Worm (Caenorhabditis elegans) whole organism, young adult: ENCODE data around the gene peli-1.
"Not testable (repeated sequence)": the region's sequence is repeated elsewhere in the genome, so short reads cannot be mapped to it uniquely, and the experiment has no call there.

ENCODE experiments used
- F39B2.1 ChIP-seq: fragments of 200-800 bp; sonication (Bioruptor generic); IDR thresholded peaks from 2 replicates; pipeline ENCODE4 v1.3.6; 2022; ENCODE audit warnings: missing genetic modification reagents, missing genetic modification characterization, missing compliant biosample characterization
- ZK185.1 ChIP-seq: sonication (generic microtip); optimal IDR thresholded peaks from 2 replicates; lab custom pipeline; 2016; ENCODE audit warnings: mild to moderate bottlenecking, missing genetic modification characterization, missing compliant biosample characterization; ENCODE audit not compliant: poor library complexity, severe bottlenecking
- ama-1 ChIP-seq, 3 experiments: fragments of 150-350 bp in 1 of 3; sonication (generic microtip) in 2 of 3; optimal IDR thresholded peaks; 2 replicates each; lab custom pipeline; 2014 to 2018; ENCODE audit warnings: missing biosample characterization in 2 of 3, missing genetic modification characterization in 2 of 3, missing genetic modification reagents in 2 of 3
- chd-7 ChIP-seq: sonication (generic microtip); optimal IDR thresholded peaks from 2 replicates; lab custom pipeline; 2016; ENCODE audit warnings: mild to moderate bottlenecking, missing genetic modification characterization, moderate library complexity, missing compliant biosample characterization
- gei-17 ChIP-seq: fragments of 200-800 bp; sonication (Bioruptor generic); optimal IDR thresholded peaks from 2 replicates; lab custom pipeline; 2018; ENCODE audit warnings: mild to moderate bottlenecking, missing genetic modification characterization, missing compliant biosample characterization
- hrde-1 ChIP-seq: sonication (generic microtip); optimal IDR thresholded peaks from 2 replicates; lab custom pipeline; 2016; ENCODE audit warnings: missing genetic modification characterization, mild to moderate bottlenecking, missing compliant biosample characterization, moderate library complexity, missing genotype, missing genetic modification reagents, borderline replicate concordance
- madf-8 ChIP-seq: fragments of 200-800 bp; sonication (Bioruptor generic); conservative IDR thresholded peaks from 2 replicates; pipeline ENCODE4 v1.3.6; 2022; ENCODE audit warnings: missing genetic modification reagents, missing genetic modification characterization, missing compliant biosample characterization
- nhr-90 ChIP-seq: sonication (generic microtip); optimal IDR thresholded peaks from 2 replicates; lab custom pipeline; 2016; ENCODE audit warnings: missing genotype, mild to moderate bottlenecking, missing genetic modification characterization, missing compliant biosample characterization
- pha-4 ChIP-seq: fragments of 150-350 bp; sonication (generic microtip); optimal IDR thresholded peaks from 2 replicates; lab custom pipeline; 2014; ENCODE audit warnings: missing biosample characterization, missing genetic modification reagents, missing genetic modification characterization
- snpc-4 ChIP-seq, 5 experiments: fragments of 150-350 bp in 1 of 5; sonication (generic microtip) in 4 of 5; optimal IDR thresholded peaks; 2 replicates each; lab custom pipeline; 2014 to 2018; ENCODE audit warnings: missing genetic modification characterization in 5 of 5, missing biosample characterization in 3 of 5, antibody characterized with exemption in 2 of 5, mild to moderate bottlenecking in 2 of 5, missing compliant biosample characterization in 2 of 5, missing genotype in 2 of 5, moderate library complexity in 2 of 5, missing genetic modification reagents in 1 of 5
- tbx-9 ChIP-seq: sonication (generic microtip); optimal IDR thresholded peaks from 2 replicates; lab custom pipeline; 2016; ENCODE audit warnings: borderline replicate concordance, missing genetic modification characterization, inconsistent platforms, missing compliant biosample characterization
- unc-62 ChIP-seq: fragments of 150-350 bp; optimal IDR thresholded peaks from 2 replicates; lab custom pipeline; 2014; ENCODE audit warnings: missing biosample characterization, missing genetic modification reagents, missing genetic modification characterization
- ztf-6 ChIP-seq: fragments of 200-800 bp; sonication (Bioruptor generic); IDR thresholded peaks from 2 replicates; pipeline ENCODE4 v1.3.6; 2022; ENCODE audit warnings: missing genetic modification reagents, missing genetic modification characterization, missing compliant biosample characterization

DNA sequence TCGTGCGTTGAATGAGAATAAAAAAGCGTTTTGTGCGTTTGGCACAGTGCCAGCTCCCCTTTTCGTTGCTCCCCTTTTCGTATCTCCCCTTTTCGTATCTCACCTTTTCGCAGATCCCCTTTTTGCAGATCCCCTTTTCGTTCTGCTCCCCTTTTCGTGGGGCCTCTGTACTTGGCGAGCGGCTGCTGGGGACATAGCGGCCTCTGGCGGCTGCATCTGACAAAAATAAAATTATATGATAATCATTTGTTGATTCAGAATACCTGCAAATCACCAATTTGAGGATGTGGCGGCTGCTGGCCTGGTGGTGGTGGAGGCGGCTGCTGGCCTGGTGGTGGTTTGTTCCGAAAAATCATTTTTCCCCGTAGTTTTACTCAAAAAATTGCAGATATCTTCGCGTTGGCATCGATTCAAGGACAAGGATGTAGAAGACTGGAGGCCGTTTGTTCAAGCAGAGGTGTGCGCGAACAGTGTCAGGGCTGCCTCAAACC lies 49.6 kb downstream of the peli-1 start, which contains the start of gene K09H11.11:
- not testable (repeated sequence) for TF ChIP-seq F39B2.1 (GFP tag; lab: Robert Waterston, UW); madf-8; gei-17; nhr-90; chd-7 (tag; lab: Kevin White, UChicago); unc-62 (GFP tag; lab: Kevin White, UChicago); ama-1 (optimal IDR thresholded peaks at IDR 0.05; lab: Kevin White, UChicago); ama-1 (GFP tag; optimal IDR thresholded peaks at IDR 0.05; lab: Kevin White, UChicago); ZK185.1 (tag; lab: Kevin White, UChicago); pha-4 (tag; lab: Kevin White, UChicago); ztf-6 (GFP tag; lab: Robert Waterston, UW); hrde-1 (tag; lab: Kevin White, UChicago); tbx-9 (tag; lab: Kevin White, UChicago); snpc-4 (GFP tag; optimal IDR thresholded peaks at IDR 0.05; lab: Kevin White, UChicago); snpc-4 (tag; optimal IDR thresholded peaks at IDR 0.05; lab: Kevin White, UChicago)
